Worm (Caenorhabditis elegans) whole organism, L3 larva: ENCODE results near the gene xpb-1.

Source experiments
- elt-3 ChIP-seq, 3 experiments: fragments of 150-350 bp in 1 of 3; sonication (generic microtip) in 2 of 3; optimal IDR thresholded peaks; 2 replicates in 2 of 3; 4 replicates in 1 of 3; lab custom pipeline; 2014 to 2017; ENCODE audit warnings: missing biosample characterization in 3 of 3, missing genetic modification characterization in 3 of 3
- mdl-1 ChIP-seq: fragments of 150-350 bp; optimal IDR thresholded peaks from 2 replicates; lab custom pipeline; 2014; ENCODE audit warnings: missing biosample characterization, missing genetic modification characterization
- unc-39 ChIP-seq: sonication (generic microtip); optimal IDR thresholded peaks from 4 replicates; lab custom pipeline; 2017; ENCODE audit warnings: missing biosample characterization, missing genetic modification characterization

DNA sequence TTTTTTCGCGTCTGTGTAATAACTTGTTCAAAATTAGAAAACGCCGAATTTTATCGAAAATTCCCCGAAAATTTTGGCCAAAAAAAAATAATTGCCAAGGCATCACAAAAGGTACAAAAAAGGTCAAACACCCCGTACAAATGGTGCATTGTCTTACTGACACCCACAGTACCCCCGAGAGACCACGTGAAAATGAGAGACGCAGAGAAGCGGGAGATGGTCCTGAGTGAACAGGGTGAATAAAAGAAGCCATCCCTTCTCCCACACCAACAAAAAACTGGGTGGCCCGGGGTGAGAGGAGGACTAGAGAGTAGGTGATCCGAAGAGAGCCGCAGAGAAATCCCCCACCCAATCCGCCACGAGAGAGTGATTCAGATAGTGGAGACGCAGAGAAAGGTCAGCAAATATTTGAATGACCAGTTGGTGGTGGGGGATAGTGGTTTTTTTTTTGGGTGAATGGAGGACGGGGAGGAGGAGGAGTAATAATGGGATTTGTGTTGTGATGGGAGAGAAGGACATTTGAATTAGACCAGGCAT is 45.1 kb upstream of the xpb-1 start:
- TF ChIP-seq elt-3 (tag; optimal IDR thresholded peaks at IDR 0.05; lab: Kevin White, UChicago), result no peak
- TF ChIP-seq unc-39 (tag; lab: Kevin White, UChicago), result no peak
- TF ChIP-seq mdl-1 (tag; lab: Kevin White, UChicago), result no peak
